Worm (Caenorhabditis elegans) whole organism, young adult: ENCODE measurements around the gene coq-2.

Experiments used
- B0019.2 ChIP-seq: fragments of 200-800 bp; sonication (Bioruptor generic); conservative IDR thresholded peaks from 2 replicates; pipeline ENCODE4 v1.3.6; 2022; ENCODE audit warnings: missing genetic modification reagents, missing genetic modification characterization, missing compliant biosample characterization
- C17E4.6 ChIP-seq: fragments of 200-800 bp; sonication (Bioruptor generic); IDR thresholded peaks from 2 replicates; pipeline ENCODE4 v1.3.6; 2022; ENCODE audit warnings: missing genetic modification reagents, missing genetic modification characterization, missing compliant biosample characterization
- F22D6.2 ChIP-seq: sonication (generic microtip); optimal IDR thresholded peaks from 2 replicates; lab custom pipeline; 2016; ENCODE audit warnings: mild to moderate bottlenecking, missing genetic modification characterization, missing compliant biosample characterization
- F39B2.1 ChIP-seq: fragments of 200-800 bp; sonication (Bioruptor generic); IDR thresholded peaks from 2 replicates; pipeline ENCODE4 v1.3.6; 2022; ENCODE audit warnings: missing genetic modification reagents, missing genetic modification characterization, missing compliant biosample characterization
- F55B11.4 ChIP-seq: sonication (generic microtip); optimal IDR thresholded peaks from 2 replicates; lab custom pipeline; 2016; ENCODE audit warnings: missing compliant biosample characterization, missing genetic modification characterization, borderline replicate concordance; ENCODE audit not compliant: insufficient read depth
- F57C9.4 ChIP-seq: sonication (generic microtip); optimal IDR thresholded peaks from 2 replicates; lab custom pipeline; 2017; ENCODE audit warnings: mild to moderate bottlenecking, missing genetic modification characterization, missing compliant biosample characterization
- K11D2.4 ChIP-seq: fragments of 200-800 bp; sonication (Bioruptor generic); IDR thresholded peaks from 2 replicates; pipeline ENCODE4 v1.3.6; 2022; ENCODE audit warnings: missing genetic modification reagents, missing genetic modification characterization, missing compliant biosample characterization
- K12H6.12 ChIP-seq: fragments of 200-800 bp; sonication (Bioruptor generic); optimal IDR thresholded peaks from 2 replicates; lab custom pipeline; 2018; ENCODE audit warnings: mild to moderate bottlenecking, missing genetic modification characterization, missing compliant biosample characterization
- T07F8.4 ChIP-seq: sonication (generic microtip); optimal IDR thresholded peaks from 2 replicates; lab custom pipeline; 2016; ENCODE audit warnings: mild to moderate bottlenecking, missing genetic modification characterization, moderate library complexity, missing compliant biosample characterization
- Y53F4B.3 ChIP-seq: fragments of 200-800 bp; sonication (Bioruptor generic); IDR thresholded peaks from 2 replicates; pipeline ENCODE4 v1.3.6; 2022; ENCODE audit warnings: missing genetic modification reagents, missing genetic modification characterization, missing compliant biosample characterization
- Y56A3A.18 ChIP-seq: fragments of 200-800 bp; sonication (Bioruptor generic); IDR thresholded peaks from 2 replicates; pipeline ENCODE4 v1.3.6; 2022; ENCODE audit warnings: missing genetic modification reagents, missing genetic modification characterization, missing compliant biosample characterization
- ZK185.1 ChIP-seq: sonication (generic microtip); optimal IDR thresholded peaks from 2 replicates; lab custom pipeline; 2016; ENCODE audit warnings: mild to moderate bottlenecking, missing genetic modification characterization, missing compliant biosample characterization; ENCODE audit not compliant: poor library complexity, severe bottlenecking
- ama-1 ChIP-seq, 3 experiments: fragments of 150-350 bp in 1 of 3; sonication (generic microtip) in 2 of 3; optimal IDR thresholded peaks; 2 replicates each; lab custom pipeline; 2014 to 2018; ENCODE audit warnings: missing biosample characterization in 2 of 3, missing genetic modification characterization in 2 of 3, missing genetic modification reagents in 2 of 3
- aptf-2 ChIP-seq: fragments of 200-800 bp; sonication (Bioruptor generic); conservative IDR thresholded peaks from 2 replicates; pipeline ENCODE4 v1.3.6; 2022; ENCODE audit warnings: missing genetic modification reagents, missing genetic modification characterization, missing compliant biosample characterization
- attf-3 ChIP-seq: fragments of 200-800 bp; sonication (Bioruptor generic); conservative IDR thresholded peaks from 2 replicates; pipeline ENCODE4 v1.3.6; 2022; ENCODE audit warnings: missing genetic modification reagents, missing genetic modification characterization, missing compliant biosample characterization
- attf-5 ChIP-seq: fragments of 200-800 bp; sonication (Bioruptor generic); optimal IDR thresholded peaks from 2 replicates; lab custom pipeline; 2018; ENCODE audit warnings: mild to moderate bottlenecking, missing genetic modification characterization, missing compliant biosample characterization
- ceh-100 ChIP-seq: fragments of 200-800 bp; sonication (Bioruptor generic); IDR thresholded peaks from 2 replicates; pipeline ENCODE4 v1.3.6; 2022; ENCODE audit warnings: missing genetic modification reagents, missing genetic modification characterization, missing compliant biosample characterization
- ceh-27 ChIP-seq: fragments of 200-800 bp; sonication (Bioruptor generic); optimal IDR thresholded peaks from 2 replicates; lab custom pipeline; 2018; ENCODE audit warnings: mild to moderate bottlenecking, missing genetic modification characterization, moderate library complexity, missing compliant biosample characterization
- ceh-91 ChIP-seq: fragments of 200-800 bp; sonication (Bioruptor generic); IDR thresholded peaks from 2 replicates; pipeline ENCODE4 v1.3.6; 2022; ENCODE audit warnings: missing genetic modification reagents, missing genetic modification characterization, missing compliant biosample characterization
- chd-7 ChIP-seq: sonication (generic microtip); optimal IDR thresholded peaks from 2 replicates; lab custom pipeline; 2016; ENCODE audit warnings: mild to moderate bottlenecking, missing genetic modification characterization, moderate library complexity, missing compliant biosample characterization
- egl-18 ChIP-seq: fragments of 200-800 bp; sonication (Bioruptor generic); IDR thresholded peaks from 2 replicates; pipeline ENCODE4 v1.3.6; 2022; ENCODE audit warnings: missing genetic modification reagents, missing genetic modification characterization, missing compliant biosample characterization
- egrh-3 ChIP-seq: fragments of 200-800 bp; sonication (Bioruptor generic); IDR thresholded peaks from 2 replicates; pipeline ENCODE4 v1.3.6; 2022; ENCODE audit warnings: missing genetic modification reagents, missing genetic modification characterization, missing compliant biosample characterization
- hmg-1.2 ChIP-seq: fragments of 200-800 bp; sonication (Bioruptor generic); IDR thresholded peaks from 2 replicates; pipeline ENCODE4 v1.3.6; 2022; ENCODE audit warnings: missing genetic modification reagents, missing genetic modification characterization, missing compliant biosample characterization
- hmg-20 ChIP-seq: fragments of 200-800 bp; sonication (Bioruptor generic); IDR thresholded peaks from 2 replicates; pipeline ENCODE4 v1.3.6; 2022; ENCODE audit warnings: missing genetic modification reagents, missing genetic modification characterization, missing compliant biosample characterization
- hrde-1 ChIP-seq: sonication (generic microtip); optimal IDR thresholded peaks from 2 replicates; lab custom pipeline; 2016; ENCODE audit warnings: missing genetic modification characterization, mild to moderate bottlenecking, missing compliant biosample characterization, moderate library complexity, missing genotype, missing genetic modification reagents, borderline replicate concordance
- hsf-1 ChIP-seq: fragments of 200-800 bp; sonication (Bioruptor generic); IDR thresholded peaks from 2 replicates; pipeline ENCODE4 v1.3.6; 2022; ENCODE audit warnings: missing genetic modification reagents, missing genetic modification characterization, missing compliant biosample characterization
- lag-1 ChIP-seq: fragments of 200-800 bp; sonication (Bioruptor generic); IDR thresholded peaks from 2 replicates; pipeline ENCODE4 v1.3.6; 2022; ENCODE audit warnings: missing genetic modification reagents, missing genetic modification characterization, missing compliant biosample characterization
- let-526 ChIP-seq: fragments of 200-800 bp; sonication (Bioruptor generic); IDR thresholded peaks from 2 replicates; pipeline ENCODE4 v1.3.6; 2022; ENCODE audit warnings: missing genetic modification reagents, missing genetic modification characterization, missing compliant biosample characterization
- lin-40 ChIP-seq: sonication (generic microtip); optimal IDR thresholded peaks from 2 replicates; lab custom pipeline; 2016; ENCODE audit warnings: missing genetic modification characterization, mild to moderate bottlenecking, missing compliant biosample characterization, missing genotype, missing genetic modification reagents
- lin-54 ChIP-seq: fragments of 200-800 bp; sonication (Bioruptor generic); optimal IDR thresholded peaks from 2 replicates; lab custom pipeline; 2018; ENCODE audit warnings: mild to moderate bottlenecking, missing genetic modification characterization, missing compliant biosample characterization
- lsl-1 ChIP-seq: fragments of 200-800 bp; sonication (Bioruptor generic); optimal IDR thresholded peaks from 2 replicates; lab custom pipeline; 2018; ENCODE audit warnings: mild to moderate bottlenecking, missing genetic modification characterization, moderate library complexity, missing compliant biosample characterization
- madf-10 ChIP-seq: sonication (generic microtip); optimal IDR thresholded peaks from 2 replicates; lab custom pipeline; 2016; ENCODE audit warnings: mild to moderate bottlenecking, missing genetic modification characterization, missing compliant biosample characterization
- madf-3 ChIP-seq: fragments of 200-800 bp; sonication (Bioruptor generic); IDR thresholded peaks from 2 replicates; pipeline ENCODE4 v1.3.6; 2022; ENCODE audit warnings: missing genetic modification reagents, missing genetic modification characterization, missing compliant biosample characterization
- madf-6 ChIP-seq: fragments of 200-800 bp; sonication (Bioruptor generic); IDR thresholded peaks from 2 replicates; pipeline ENCODE4 v1.3.6; 2022; ENCODE audit warnings: missing genetic modification reagents, missing genetic modification characterization, missing compliant biosample characterization
- madf-8 ChIP-seq: fragments of 200-800 bp; sonication (Bioruptor generic); conservative IDR thresholded peaks from 2 replicates; pipeline ENCODE4 v1.3.6; 2022; ENCODE audit warnings: missing genetic modification reagents, missing genetic modification characterization, missing compliant biosample characterization
- mxl-1 ChIP-seq: sonication (generic microtip); optimal IDR thresholded peaks from 2 replicates; lab custom pipeline; 2016; ENCODE audit warnings: missing genetic modification characterization, missing compliant biosample characterization
- nhr-27 ChIP-seq: fragments of 200-800 bp; sonication (Bioruptor generic); optimal IDR thresholded peaks from 2 replicates; lab custom pipeline; 2018; ENCODE audit warnings: mild to moderate bottlenecking, missing genetic modification characterization, moderate library complexity, missing compliant biosample characterization
- nhr-80 ChIP-seq: sonication (generic microtip); optimal IDR thresholded peaks from 2 replicates; lab custom pipeline; 2016; ENCODE audit warnings: missing genetic modification characterization, missing compliant biosample characterization
- nhr-90 ChIP-seq: sonication (generic microtip); optimal IDR thresholded peaks from 2 replicates; lab custom pipeline; 2016; ENCODE audit warnings: missing genotype, mild to moderate bottlenecking, missing genetic modification characterization, missing compliant biosample characterization
- pha-4 ChIP-seq: fragments of 150-350 bp; sonication (generic microtip); optimal IDR thresholded peaks from 2 replicates; lab custom pipeline; 2014; ENCODE audit warnings: missing biosample characterization, missing genetic modification reagents, missing genetic modification characterization
- rcor-1 ChIP-seq: fragments of 200-800 bp; sonication (Bioruptor generic); IDR thresholded peaks from 2 replicates; pipeline ENCODE4 v1.3.6; 2022; ENCODE audit warnings: missing genetic modification reagents, missing genetic modification characterization, missing compliant biosample characterization
- snpc-3.4 ChIP-seq: sonication (generic microtip); optimal IDR thresholded peaks from 2 replicates; lab custom pipeline; 2017; ENCODE audit warnings: missing genetic modification characterization, mild to moderate bottlenecking, missing compliant biosample characterization, antibody characterized with exemption, moderate library complexity, missing genotype, missing genetic modification reagents
- somi-1 ChIP-seq: fragments of 200-800 bp; sonication (Bioruptor generic); optimal IDR thresholded peaks from 2 replicates; lab custom pipeline; 2018; ENCODE audit warnings: mild to moderate bottlenecking, missing genetic modification characterization, missing compliant biosample characterization
- sptf-2 ChIP-seq: fragments of 200-800 bp; sonication (Bioruptor generic); optimal IDR thresholded peaks from 2 replicates; lab custom pipeline; 2018; ENCODE audit warnings: mild to moderate bottlenecking, missing genetic modification characterization, missing compliant biosample characterization
- tlf-1 ChIP-seq: fragments of 200-800 bp; sonication (Bioruptor generic); optimal IDR thresholded peaks from 2 replicates; lab custom pipeline; 2018; ENCODE audit warnings: mild to moderate bottlenecking, missing genetic modification characterization, missing compliant biosample characterization
- unc-62 ChIP-seq: fragments of 150-350 bp; optimal IDR thresholded peaks from 2 replicates; lab custom pipeline; 2014; ENCODE audit warnings: missing biosample characterization, missing genetic modification reagents, missing genetic modification characterization
- zfh-2 ChIP-seq: fragments of 200-800 bp; sonication (Bioruptor generic); conservative IDR thresholded peaks from 2 replicates; pipeline ENCODE4 v1.3.6; 2022; ENCODE audit warnings: missing genetic modification reagents, missing genetic modification characterization, missing compliant biosample characterization
- ztf-22 ChIP-seq: fragments of 200-800 bp; sonication (Bioruptor generic); optimal IDR thresholded peaks from 2 replicates; lab custom pipeline; 2018; ENCODE audit warnings: mild to moderate bottlenecking, missing genetic modification characterization, moderate library complexity, missing compliant biosample characterization

The coq-2 gene

ce11 chrIII:6888497-6888896 is 47.3 kb upstream of the coq-2 start (continued):
- TF ChIP-seq F57C9.4 (tag; lab: Kevin White, UChicago) (no peak), lin-40 (tag; lab: Kevin White, UChicago) (peak; percentile 54), ceh-100 (GFP tag; lab: Robert Waterston, UW) (no peak), madf-8 (no peak), F22D6.2 (no peak), lag-1 (GFP tag; lab: Robert Waterston, UW) (no peak), hmg-1.2 (peak; percentile 59), ceh-91 (GFP tag; lab: Robert Waterston, UW) (no peak), ceh-27 (no peak), madf-10 (tag; lab: Kevin White, UChicago) (peak; percentile 5), K11D2.4 (no peak), snpc-3.4 (tag; lab: Kevin White, UChicago) (peak; percentile 8), rcor-1 (GFP tag; lab: Robert Waterston, UW) (peak; percentile 19; the same call in 1 of the 2 replicates), ztf-22 (no peak), T07F8.4 (peak; percentile 21), K12H6.12 (tag; lab: Kevin White, UChicago) (peak; percentile 13), madf-3 (0 out of 2 replicates have a peak, but pooled peaks have one; percentile 19), chd-7 (no peak), madf-6 (GFP tag; lab: Robert Waterston, UW) (peak; percentile 32; the same call in 1 of the 2 replicates), aptf-2 (GFP tag; lab: Robert Waterston, UW) (no peak), F39B2.1 (no peak), lsl-1 (GFP tag; lab: Kevin White, UChicago) (peak; percentile 20), zfh-2 (GFP tag; lab: Robert Waterston, UW) (no peak), Y53F4B.3 (no peak), let-526 (GFP tag; lab: Robert Waterston, UW) (peak; percentile 53; the same call in 1 of the 2 replicates), C17E4.6 (GFP tag; lab: Robert Waterston, UW) (no peak), hmg-20 (GFP tag; lab: Robert Waterston, UW) (no peak), hrde-1 (peak; percentile 21), ama-1 (optimal IDR thresholded peaks at IDR 0.05; lab: Kevin White, UChicago) (no peak), ama-1 (GFP tag; optimal IDR thresholded peaks at IDR 0.05; lab: Kevin White, UChicago) (peak in 1 of 2 experiments; percentile 48), attf-3 (GFP tag; lab: Robert Waterston, UW) (no peak), egl-18 (GFP tag; lab: Robert Waterston, UW) (no peak), attf-5 (no peak), nhr-27 (tag; lab: Kevin White, UChicago) (no peak), F55B11.4 (no peak), egrh-3 (GFP tag; lab: Robert Waterston, UW) (no peak), mxl-1 (tag; lab: Kevin White, UChicago) (peak; percentile 9), nhr-80 (tag; lab: Kevin White, UChicago) (no peak), hsf-1 (GFP tag; lab: Robert Waterston, UW) (no peak), nhr-90 (tag; lab: Kevin White, UChicago) (peak; percentile 75), ZK185.1 (tag; lab: Kevin White, UChicago) (peak; percentile 52), tlf-1 (no peak), somi-1 (GFP tag; lab: Kevin White, UChicago) (no peak), pha-4 (no peak), B0019.2 (no peak), lin-54 (GFP tag; lab: Kevin White, UChicago) (peak; percentile 15), sptf-2 (no peak), Y56A3A.18 (GFP tag; lab: Robert Waterston, UW) (no peak), unc-62 (GFP tag; lab: Kevin White, UChicago) (no peak)
